Fruit fly (Drosophila melanogaster) whole organism, embryonic: ENCODE results near the gene Peritrophin-15a.

Experiments used
- Adf1 ChIP-seq: fragments of 200-800 bp; sonication (Bioruptor generic); IDR thresholded peaks from 2 replicates; pipeline ENCODE4 v1.3.6; 2022; ENCODE audit warnings: missing biosample characterization, missing genetic modification characterization
- Aef1 ChIP-seq: fragments of 200-800 bp; sonication (Bioruptor generic); IDR thresholded peaks from 3 replicates; pipeline ENCODE4 v1.3.6; 2022; ENCODE audit warnings: missing biosample characterization, missing genetic modification characterization
- Bteb2 ChIP-seq: fragments of 200-800 bp; sonication (Bioruptor generic); optimal IDR thresholded peaks from 2 replicates; lab custom pipeline; 2016; ENCODE audit warnings: missing biosample characterization, missing genetic modification characterization
- CG10462 ChIP-seq: fragments of 200-800 bp; sonication (Bioruptor generic); optimal IDR thresholded peaks from 2 replicates; lab custom pipeline; 2016; ENCODE audit warnings: missing biosample characterization, missing genetic modification characterization
- CG12744 ChIP-seq: fragments of 200-800 bp; sonication (Bioruptor generic); optimal IDR thresholded peaks from 2 replicates; lab custom pipeline; 2016; ENCODE audit warnings: missing biosample characterization, missing genetic modification characterization
- CG13624 ChIP-seq: fragments of 200-800 bp; sonication (Bioruptor generic); optimal IDR thresholded peaks from 2 replicates; lab custom pipeline; 2016; ENCODE audit warnings: missing biosample characterization, missing genetic modification characterization
- CG15269 ChIP-seq: fragments of 200-800 bp; sonication (Bioruptor generic); optimal IDR thresholded peaks from 2 replicates; lab custom pipeline; 2018; ENCODE audit warnings: missing biosample characterization, mild to moderate bottlenecking, missing genetic modification characterization, moderate library complexity
- CG15479 ChIP-seq: fragments of 200-800 bp; sonication (Bioruptor generic); optimal IDR thresholded peaks from 3 replicates; lab custom pipeline; 2019; ENCODE audit warnings: missing biosample characterization, mild to moderate bottlenecking, missing genetic modification characterization, moderate library complexity
- CG1602 ChIP-seq: fragments of 200-800 bp; sonication (Bioruptor generic); optimal IDR thresholded peaks from 3 replicates; lab custom pipeline; 2016; ENCODE audit warnings: missing biosample characterization, missing genetic modification characterization
- CG1647 ChIP-seq: fragments of 200-800 bp; sonication (Bioruptor generic); optimal IDR thresholded peaks from 3 replicates; lab custom pipeline; 2016; ENCODE audit warnings: missing biosample characterization, missing genetic modification characterization
- CG1792 ChIP-seq: fragments of 200-800 bp; sonication (Bioruptor generic); optimal IDR thresholded peaks from 2 replicates; lab custom pipeline; 2016; ENCODE audit warnings: missing biosample characterization, missing genetic modification characterization
- CG2678 ChIP-seq: fragments of 200-800 bp; sonication (Bioruptor generic); optimal IDR thresholded peaks from 3 replicates; lab custom pipeline; 2019; ENCODE audit warnings: missing biosample characterization, mild to moderate bottlenecking, missing genetic modification characterization, moderate library complexity
- CG31224 ChIP-seq: fragments of 200-800 bp; sonication (Bioruptor generic); IDR thresholded peaks from 2 replicates; pipeline ENCODE4 v1.3.6; 2022; ENCODE audit warnings: missing biosample characterization, missing genetic modification characterization
- CG3163 ChIP-seq: fragments of 200-800 bp; sonication (Bioruptor generic); optimal IDR thresholded peaks from 3 replicates; lab custom pipeline; 2016; ENCODE audit warnings: missing biosample characterization, missing genetic modification characterization
- CG6854 ChIP-seq: fragments of 200-800 bp; sonication (Bioruptor generic); optimal IDR thresholded peaks from 3 replicates; lab custom pipeline; 2017; ENCODE audit warnings: missing biosample characterization, mild to moderate bottlenecking, missing genetic modification characterization
- CG7839 ChIP-seq: fragments of 200-800 bp; sonication (Bioruptor generic); optimal IDR thresholded peaks from 3 replicates; lab custom pipeline; 2018; ENCODE audit warnings: missing biosample characterization, mild to moderate bottlenecking, missing genetic modification characterization, moderate library complexity
- CG8089 ChIP-seq: fragments of 200-800 bp; sonication (Bioruptor generic); optimal IDR thresholded peaks from 3 replicates; lab custom pipeline; 2016; ENCODE audit warnings: missing biosample characterization, missing genetic modification characterization
- CG8388 ChIP-seq: fragments of 200-800 bp; sonication (Bioruptor generic); optimal IDR thresholded peaks from 2 replicates; lab custom pipeline; 2019; ENCODE audit warnings: missing biosample characterization, mild to moderate bottlenecking, missing genetic modification characterization, moderate library complexity
- CG8478 ChIP-seq: fragments of >200 bp; optimal IDR thresholded peaks from 2 replicates; lab custom pipeline; 2018
- CHES-1-like ChIP-seq: fragments of 200-800 bp; sonication (Bioruptor generic); optimal IDR thresholded peaks from 2 replicates; lab custom pipeline; 2016; ENCODE audit warnings: missing biosample characterization, missing genetic modification characterization
- Dip2 ChIP-seq: fragments of 200-800 bp; sonication (Bioruptor generic); IDR thresholded peaks from 2 replicates; pipeline ENCODE4 v1.3.6; 2022; ENCODE audit warnings: missing biosample characterization, missing genetic modification characterization
- ERR ChIP-seq: fragments of 200-800 bp; sonication (Bioruptor generic); optimal IDR thresholded peaks from 2 replicates; lab custom pipeline; 2016; ENCODE audit warnings: missing biosample characterization, missing genetic modification characterization
- Fer1 ChIP-seq: fragments of 200-800 bp; sonication (Bioruptor generic); optimal IDR thresholded peaks from 2 replicates; lab custom pipeline; 2017; ENCODE audit warnings: missing biosample characterization, mild to moderate bottlenecking, missing genetic modification characterization
- Fer2 ChIP-seq: fragments of 200-800 bp; sonication (Bioruptor generic); optimal IDR thresholded peaks from 2 replicates; lab custom pipeline; 2018; ENCODE audit warnings: missing biosample characterization, mild to moderate bottlenecking, missing genetic modification characterization, moderate library complexity
- HmgZ ChIP-seq: fragments of 200-800 bp; sonication (Bioruptor generic); optimal IDR thresholded peaks from 2 replicates; lab custom pipeline; 2018; ENCODE audit warnings: missing biosample characterization, mild to moderate bottlenecking, missing genetic modification characterization
- Kr ChIP-seq: fragments of 200-800 bp; sonication (Bioruptor generic); optimal IDR thresholded peaks from 2 replicates; lab custom pipeline; 2017; ENCODE audit warnings: missing biosample characterization, mild to moderate bottlenecking, missing genetic modification characterization
- MTF-1 ChIP-seq: fragments of 200-800 bp; sonication (Bioruptor generic); optimal IDR thresholded peaks from 2 replicates; lab custom pipeline; 2018; ENCODE audit warnings: missing biosample characterization, mild to moderate bottlenecking, missing genetic modification characterization, borderline replicate concordance
- Meics ChIP-seq: fragments of 200-800 bp; sonication (Bioruptor generic); optimal IDR thresholded peaks from 2 replicates; lab custom pipeline; 2017; ENCODE audit warnings: missing biosample characterization, mild to moderate bottlenecking, missing genetic modification characterization
- Mes4 ChIP-seq: fragments of 200-800 bp; sonication (Bioruptor generic); optimal IDR thresholded peaks from 2 replicates; lab custom pipeline; 2016; ENCODE audit warnings: missing biosample characterization, missing genetic modification characterization
- Mrtf ChIP-seq: fragments of 200-800 bp; sonication (Bioruptor generic); IDR thresholded peaks from 3 replicates; pipeline ENCODE4 v1.3.6; 2022; ENCODE audit warnings: missing biosample characterization, missing genetic modification characterization
- Oaz ChIP-seq: fragments of 200-800 bp; sonication (Bioruptor generic); IDR thresholded peaks from 2 replicates; pipeline ENCODE4 v1.3.6; 2022; ENCODE audit warnings: missing biosample characterization, missing genetic modification characterization
- Opbp ChIP-seq: fragments of 200-800 bp; sonication (Bioruptor generic); IDR thresholded peaks from 3 replicates; pipeline ENCODE4 v1.3.6; 2022; ENCODE audit warnings: missing biosample characterization, missing genetic modification characterization; ENCODE audit not compliant: partially characterized antibody
- Rx ChIP-seq: fragments of 200-800 bp; sonication (Bioruptor generic); IDR thresholded peaks from 2 replicates; pipeline ENCODE4 v1.3.6; 2022; ENCODE audit warnings: missing biosample characterization, missing genetic modification characterization
- Sry-β ChIP-seq: fragments of 200-800 bp; sonication (Bioruptor generic); optimal IDR thresholded peaks from 2 replicates; lab custom pipeline; 2018; ENCODE audit warnings: missing biosample characterization, mild to moderate bottlenecking, missing genetic modification characterization, moderate library complexity
- YL-1 ChIP-seq: fragments of 200-800 bp; sonication (Bioruptor generic); optimal IDR thresholded peaks from 3 replicates; lab custom pipeline; 2017; ENCODE audit warnings: missing biosample characterization, mild to moderate bottlenecking, missing genetic modification characterization
- cg ChIP-seq: fragments of 200-800 bp; sonication (Bioruptor generic); optimal IDR thresholded peaks from 3 replicates; lab custom pipeline; 2019; ENCODE audit warnings: missing biosample characterization, mild to moderate bottlenecking, missing genetic modification characterization, moderate library complexity
- da ChIP-seq: fragments of 200-800 bp; sonication (Bioruptor generic); optimal IDR thresholded peaks from 2 replicates; lab custom pipeline; 2016; ENCODE audit warnings: missing biosample characterization, missing genetic modification characterization
- fd64A ChIP-seq: fragments of 200-800 bp; sonication (Bioruptor generic); optimal IDR thresholded peaks from 3 replicates; lab custom pipeline; 2018; ENCODE audit warnings: missing biosample characterization, mild to moderate bottlenecking, missing genetic modification characterization
- fd96Cb ChIP-seq: fragments of 200-800 bp; sonication (Bioruptor generic); optimal IDR thresholded peaks from 2 replicates; lab custom pipeline; 2018; ENCODE audit warnings: missing biosample characterization, mild to moderate bottlenecking, missing genetic modification characterization, moderate library complexity
- gsb ChIP-seq: fragments of 200-800 bp; sonication (Bioruptor generic); IDR thresholded peaks from 2 replicates; pipeline ENCODE4 v1.3.6; 2022; ENCODE audit warnings: missing biosample characterization, missing genetic modification characterization
- hbn ChIP-seq: fragments of 200-800 bp; sonication (Bioruptor generic); IDR thresholded peaks from 2 replicates; pipeline ENCODE4 v1.3.6; 2022; ENCODE audit warnings: missing biosample characterization, missing genetic modification characterization; ENCODE audit not compliant: partially characterized antibody
- lola ChIP-seq, 3 experiments: fragments of >200 bp in 2 of 3; fragments of 200-800 bp in 1 of 3; sonication (Bioruptor generic) in 1 of 3; optimal IDR thresholded peaks; 2 replicates each; lab custom pipeline; 2017 to 2019; ENCODE audit warnings: missing biosample characterization in 3 of 3, missing genetic modification characterization in 3 of 3, mild to moderate bottlenecking in 1 of 3, moderate library complexity in 1 of 3
- mirr ChIP-seq: fragments of 200-800 bp; sonication (Bioruptor generic); optimal IDR thresholded peaks from 3 replicates; lab custom pipeline; 2018; ENCODE audit warnings: missing biosample characterization, mild to moderate bottlenecking, missing genetic modification characterization
- pb ChIP-seq: fragments of 200-800 bp; sonication (Bioruptor generic); optimal IDR thresholded peaks from 3 replicates; lab custom pipeline; 2016; ENCODE audit warnings: missing biosample characterization, missing genetic modification characterization
- ranshi ChIP-seq: fragments of 200-800 bp; sonication (Bioruptor generic); IDR thresholded peaks from 2 replicates; pipeline ENCODE4 v1.3.6; 2022; ENCODE audit warnings: missing biosample characterization, missing genetic modification characterization
- ro ChIP-seq: fragments of 200-800 bp; sonication (Bioruptor generic); IDR thresholded peaks from 2 replicates; pipeline ENCODE4 v1.3.6; 2022; ENCODE audit warnings: missing biosample characterization, missing genetic modification characterization
- seq ChIP-seq: fragments of 200-800 bp; sonication (Bioruptor generic); IDR thresholded peaks from 2 replicates; pipeline ENCODE4 v1.3.6; 2022; ENCODE audit warnings: missing biosample characterization, missing genetic modification characterization
- slou ChIP-seq: fragments of 200-800 bp; sonication (Bioruptor generic); optimal IDR thresholded peaks from 3 replicates; lab custom pipeline; 2016; ENCODE audit warnings: missing biosample characterization, missing genetic modification characterization
- stwl ChIP-seq: fragments of 200-800 bp; sonication (Bioruptor generic); optimal IDR thresholded peaks from 3 replicates; lab custom pipeline; 2018; ENCODE audit warnings: missing biosample characterization, mild to moderate bottlenecking, missing genetic modification characterization, moderate library complexity
- wor ChIP-seq: fragments of 200-800 bp; sonication (Bioruptor generic); IDR thresholded peaks from 2 replicates; pipeline ENCODE4 v1.3.6; 2022; ENCODE audit warnings: missing biosample characterization, missing genetic modification characterization
- zfh1 ChIP-seq: fragments of 200-800 bp; sonication (Bioruptor generic); IDR thresholded peaks from 3 replicates; pipeline ENCODE4 v1.3.6; 2022; ENCODE audit warnings: missing biosample characterization, missing genetic modification characterization

The Peritrophin-15a gene

DNA sequence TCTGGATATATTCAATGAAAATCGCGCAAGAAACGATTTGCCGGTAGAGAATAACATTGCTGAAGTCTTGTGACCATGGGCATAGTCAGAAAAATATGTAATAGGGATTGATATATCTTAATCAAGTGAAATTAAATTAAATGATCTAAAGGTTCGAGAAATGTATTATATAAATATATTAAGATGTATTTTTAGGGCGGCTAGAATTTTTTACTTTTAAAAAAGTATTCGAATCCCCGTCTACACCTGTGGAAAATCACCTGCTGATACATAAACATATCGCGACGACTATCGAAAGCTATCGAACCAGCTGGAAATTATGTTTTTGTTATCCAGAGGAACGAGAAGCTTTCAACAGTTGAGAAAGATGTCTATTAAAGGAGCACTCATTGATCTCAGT, 19.2 kb downstream of the Peritrophin-15a start, which contains the start of the genes CG13390 and CG17294 (continued):
- peak; percentile 99 for TF ChIP-seq seq
- peak; percentile 31; the same call in 1 of the 3 replicates for TF ChIP-seq Opbp (GFP tag; lab: Robert Waterston, UW)
- TF ChIP-seq Bteb2 (GFP tag; lab: Kevin White, UChicago): peak; percentile 98
- TF ChIP-seq slou (GFP tag; lab: Kevin White, UChicago): peak; percentile 99
- peak; percentile 69 for TF ChIP-seq pb (GFP tag; lab: Kevin White, UChicago)
- TF ChIP-seq CG1792 (GFP tag; lab: Kevin White, UChicago): peak; percentile 77
- peak in 1 of 3 experiments; percentile 99 for TF ChIP-seq lola (GFP tag; optimal IDR thresholded peaks at IDR 0.05; lab: Kevin White, UChicago)
- TF ChIP-seq CG13624 (GFP tag; lab: Kevin White, UChicago): peak; percentile 97
- TF ChIP-seq zfh1: peak; percentile 100
- peak; percentile 100 for TF ChIP-seq CG7839 (tag; lab: Kevin White, UChicago)
- TF ChIP-seq Fer1 (GFP tag; lab: Kevin White, UChicago): peak; percentile 100
- TF ChIP-seq mirr: peak; percentile 99
- peak; percentile 99 for TF ChIP-seq CG1602
- peak; percentile 100 for TF ChIP-seq CG15269 (tag; lab: Kevin White, UChicago)
- peak; percentile 74 for TF ChIP-seq Kr (GFP tag; lab: Kevin White, UChicago)
- TF ChIP-seq CG12744 (GFP tag; lab: Kevin White, UChicago): peak; percentile 96
- peak; percentile 71 for TF ChIP-seq CG3163
- peak; percentile 98 for TF ChIP-seq fd64A (GFP tag; lab: Kevin White, UChicago)
- peak; percentile 99 for TF ChIP-seq wor
- TF ChIP-seq fd96Cb (tag; lab: Kevin White, UChicago): peak; percentile 100
- TF ChIP-seq Meics (GFP tag; lab: Kevin White, UChicago): peak; percentile 100
- peak; percentile 99 for TF ChIP-seq Mrtf
- TF ChIP-seq Fer2: peak; percentile 100
- peak; percentile 81 for TF ChIP-seq CG8089 (GFP tag; lab: Kevin White, UChicago)
- peak; percentile 99 for TF ChIP-seq CG8388
- TF ChIP-seq Mes4: peak; percentile 84
- TF ChIP-seq hbn (GFP tag; lab: Robert Waterston, UW): peak; percentile 70; the same call in 1 of the 2 replicates
- TF ChIP-seq CG31224 (GFP tag; lab: Robert Waterston, UW): peak; percentile 99
- no peak for TF ChIP-seq CG8478 (lab: Kevin White, UChicago)
- peak; percentile 100 for TF ChIP-seq CG2678 (tag; lab: Kevin White, UChicago)
- peak; percentile 99 for TF ChIP-seq Oaz
- peak; percentile 100 for TF ChIP-seq Aef1 (GFP tag; lab: Robert Waterston, UW)
- TF ChIP-seq CG10462 (GFP tag; lab: Kevin White, UChicago): peak; percentile 99
- TF ChIP-seq ranshi (GFP tag; lab: Robert Waterston, UW): peak; percentile 100
- TF ChIP-seq gsb (GFP tag; lab: Robert Waterston, UW): peak; percentile 99
- TF ChIP-seq YL-1 (GFP tag; lab: Kevin White, UChicago): peak; percentile 99
- peak; percentile 99 for TF ChIP-seq ro (GFP tag; lab: Robert Waterston, UW)
- peak; percentile 93 for TF ChIP-seq Adf1 (GFP tag; lab: Robert Waterston, UW)
- peak; percentile 87 for TF ChIP-seq CHES-1-like (GFP tag; lab: Kevin White, UChicago)
- TF ChIP-seq CG6854: peak; percentile 100
- peak; percentile 79 for TF ChIP-seq Dip2 (GFP tag; lab: Robert Waterston, UW)
- no peak for TF ChIP-seq cg (GFP tag; lab: Kevin White, UChicago)
- peak; percentile 76 for TF ChIP-seq Sry-β (GFP tag; lab: Kevin White, UChicago)
- peak; percentile 92 for TF ChIP-seq da (GFP tag; lab: Kevin White, UChicago)
- TF ChIP-seq HmgZ (tag; lab: Kevin White, UChicago): peak; percentile 100
- peak; percentile 84 for TF ChIP-seq CG15479 (GFP tag; lab: Kevin White, UChicago)
- peak; percentile 84 for TF ChIP-seq ERR
- TF ChIP-seq Rx (GFP tag; lab: Robert Waterston, UW): peak; percentile 99
- peak; percentile 99 for TF ChIP-seq MTF-1
- peak; percentile 87 for TF ChIP-seq stwl (tag; lab: Kevin White, UChicago)
- TF ChIP-seq CG1647 (GFP tag; lab: Kevin White, UChicago): peak; percentile 95
